Worm (Caenorhabditis elegans) whole organism, L4/young adult: ENCODE results near the gene spcs-2.

Source experiments
- W03F9.2 ChIP-seq: fragments of 150-350 bp; optimal IDR thresholded peaks from 2 replicates; lab custom pipeline; 2014; ENCODE audit warnings: missing biosample characterization, missing genetic modification characterization
- him-1 ChIP-seq: sonication (generic microtip); optimal IDR thresholded peaks from 2 replicates; lab custom pipeline; 2016; ENCODE audit warnings: missing genotype, missing genetic modification reagents, missing genetic modification characterization, missing compliant biosample characterization

ce11 chrIII:12892767-12893166 lies 17.9 kb downstream of the spcs-2 start:
- TF ChIP-seq W03F9.2, result no peak
- no peak for TF ChIP-seq him-1
